Fruit fly (Drosophila melanogaster): ENCODE data around the gene CG32812.

DNA sequence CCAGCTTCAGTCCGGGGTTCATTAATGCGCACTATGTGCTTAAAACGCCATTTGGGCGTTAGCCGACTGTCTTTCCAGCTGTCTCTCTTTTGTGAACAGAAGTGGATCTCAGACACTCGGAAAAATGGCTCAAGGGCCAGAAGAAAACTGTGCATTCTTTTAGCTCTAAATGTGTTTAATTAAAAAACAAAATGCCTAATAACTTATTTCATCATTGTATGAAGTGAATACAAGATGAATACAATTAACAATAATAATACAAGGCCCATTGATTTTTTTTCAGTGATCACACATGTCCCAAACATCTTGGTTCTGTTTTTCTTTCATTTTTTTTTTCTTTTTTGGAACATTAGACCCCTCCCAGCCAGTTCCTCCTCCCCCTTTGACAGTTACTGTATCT lies 14.2 kb upstream of the CG32812 start:
- TF ChIP-seq CG11902 (GFP tag; optimal IDR thresholded peaks at IDR 0.05) (no peak), salr (GFP tag; optimal IDR thresholded peaks at IDR 0.05) (no peak), CG34406 (GFP tag; optimal IDR thresholded peaks at IDR 0.05) (no peak), dac (GFP tag; optimal IDR thresholded peaks at IDR 0.05) (no peak), spab (GFP tag; optimal IDR thresholded peaks at IDR 0.05) (no peak), CG16779 (tag; optimal IDR thresholded peaks at IDR 0.05) (no peak), Gug (GFP tag; IDR thresholded peaks at IDR 0.05) (no peak), Lpt (GFP tag; optimal IDR thresholded peaks at IDR 0.05) (no peak), Sox15 (GFP tag; optimal IDR thresholded peaks at IDR 0.05) (no peak), CG1621 (tag; optimal IDR thresholded peaks at IDR 0.05) (no peak), CG6276 (GFP tag; optimal IDR thresholded peaks at IDR 0.05) (no peak), vri (GFP tag; optimal IDR thresholded peaks at IDR 0.05) (no peak)

Measured in whole organism, prepupa.